Worm (Caenorhabditis elegans): ENCODE data around the gene nspb-2.
A peak's percentile ranks its signal among the peaks of the same experiment; 100 is the strongest.

DNA sequence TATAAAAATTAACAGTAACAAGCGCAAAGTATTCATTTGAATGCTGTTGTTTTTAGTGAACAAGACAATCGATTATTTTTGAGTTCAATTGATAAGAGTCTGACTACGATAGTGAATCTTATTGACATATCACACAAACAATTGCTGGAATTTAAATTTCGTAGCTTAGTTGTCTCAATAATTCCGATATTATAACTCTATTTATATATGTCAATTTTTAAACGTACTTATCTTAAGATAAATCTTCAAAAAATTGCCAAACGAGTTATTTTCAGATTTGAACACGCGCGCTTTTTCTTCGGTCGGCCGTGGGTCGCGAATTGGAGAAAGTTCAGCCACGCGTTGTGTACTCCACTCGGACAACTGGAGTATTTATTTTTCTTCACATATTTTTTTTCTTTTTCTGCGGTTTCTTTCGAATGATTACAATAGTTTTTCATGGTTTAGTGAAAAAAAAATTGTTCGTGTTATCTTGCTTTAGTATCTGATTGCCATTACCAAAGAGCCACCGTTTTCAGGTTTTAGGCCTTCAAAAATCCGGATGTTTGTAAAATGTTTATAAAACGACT lies 40.3 kb downstream of the nspb-2 start, which contains the start of the genes cest-5.1 and C01B10.9:
- TF ChIP-seq lin-39 (tag; optimal IDR thresholded peaks at IDR 0.05): no peak
- peak; percentile 74 for TF ChIP-seq lin-38 (GFP tag; IDR thresholded peaks at IDR 0.05)
- peak in 1 of 2 experiments; percentile 90 for TF ChIP-seq hif-1 (tag; optimal IDR thresholded peaks at IDR 0.05)
- TF ChIP-seq snpc-4 (tag; optimal IDR thresholded peaks at IDR 0.05): peak; percentile 12
- no peak for TF ChIP-seq ama-1 (optimal IDR thresholded peaks at IDR 0.05)
- no peak for TF ChIP-seq unc-62 (GFP tag; optimal IDR thresholded peaks at IDR 0.05 in 1 of 2)
- no peak for TF ChIP-seq unc-62 (tag; optimal IDR thresholded peaks at IDR 0.05)
- TF ChIP-seq ceh-82 (tag; optimal IDR thresholded peaks at IDR 0.05): no peak
- peak; percentile 15 for TF ChIP-seq T20F7.1 (GFP tag; optimal IDR thresholded peaks at IDR 0.05)
- TF ChIP-seq pqm-1 (tag; optimal IDR thresholded peaks at IDR 0.05): no peak
- peak; percentile 63 for TF ChIP-seq dmd-6 (GFP tag; IDR thresholded peaks at IDR 0.05)
- no peak for TF ChIP-seq pha-4 (GFP tag; IDR thresholded peaks at IDR 0.05)
- TF ChIP-seq pha-4 (tag; optimal IDR thresholded peaks at IDR 0.05): no peak
- no peak for TF ChIP-seq zag-1 (tag; optimal IDR thresholded peaks at IDR 0.05)
- TF ChIP-seq mdl-1 (tag; optimal IDR thresholded peaks at IDR 0.05): no peak
